Fruit fly (Drosophila melanogaster) whole organism, prepupa: ENCODE measurements around the gene CG17726.

Experiments used
- CG11294 ChIP-seq: fragments of 200-800 bp; sonication (Bioruptor generic); IDR thresholded peaks from 2 replicates; pipeline ENCODE4 v1.3.6; 2022; ENCODE audit warnings: missing biosample characterization, missing genetic modification characterization
- CG11762 ChIP-seq: fragments of 200-800 bp; sonication (Bioruptor generic); optimal IDR thresholded peaks from 3 replicates; lab custom pipeline; 2016; ENCODE audit warnings: missing biosample characterization, missing genetic modification characterization; ENCODE audit not compliant: insufficient read depth
- CG16779 ChIP-seq: fragments of 200-800 bp; sonication (Bioruptor generic); optimal IDR thresholded peaks from 3 replicates; lab custom pipeline; 2017; ENCODE audit warnings: missing biosample characterization, mild to moderate bottlenecking, missing genetic modification characterization
- CG31627 ChIP-seq: fragments of 200-800 bp; sonication (Bioruptor generic); optimal IDR thresholded peaks from 3 replicates; lab custom pipeline; 2016; ENCODE audit warnings: missing biosample characterization, missing genetic modification characterization
- CG8119 ChIP-seq: fragments of 200-800 bp; sonication (Bioruptor generic); IDR thresholded peaks from 3 replicates; pipeline ENCODE4 v1.3.6; 2022; ENCODE audit warnings: missing biosample characterization, missing genetic modification characterization
- Sox15 ChIP-seq: fragments of 200-800 bp; sonication (Bioruptor generic); optimal IDR thresholded peaks from 3 replicates; lab custom pipeline; 2016; ENCODE audit warnings: missing biosample characterization, missing genetic modification characterization
- acj6 ChIP-seq: fragments of 200-800 bp; sonication (Bioruptor generic); optimal IDR thresholded peaks from 3 replicates; lab custom pipeline; 2016; ENCODE audit warnings: missing biosample characterization, missing genetic modification characterization
- fd59A ChIP-seq: fragments of 200-800 bp; sonication (Bioruptor generic); optimal IDR thresholded peaks from 2 replicates; lab custom pipeline; 2017; ENCODE audit warnings: missing biosample characterization, mild to moderate bottlenecking, missing genetic modification characterization, missing genetic modification reagents
- fd85E ChIP-seq: fragments of 200-800 bp; sonication (Bioruptor generic); optimal IDR thresholded peaks from 3 replicates; lab custom pipeline; 2016; ENCODE audit warnings: missing biosample characterization, missing genetic modification characterization
- topi ChIP-seq: fragments of 200-800 bp; sonication (Bioruptor generic); optimal IDR thresholded peaks from 3 replicates; lab custom pipeline; 2016; ENCODE audit warnings: missing biosample characterization, missing genetic modification characterization

DNA sequence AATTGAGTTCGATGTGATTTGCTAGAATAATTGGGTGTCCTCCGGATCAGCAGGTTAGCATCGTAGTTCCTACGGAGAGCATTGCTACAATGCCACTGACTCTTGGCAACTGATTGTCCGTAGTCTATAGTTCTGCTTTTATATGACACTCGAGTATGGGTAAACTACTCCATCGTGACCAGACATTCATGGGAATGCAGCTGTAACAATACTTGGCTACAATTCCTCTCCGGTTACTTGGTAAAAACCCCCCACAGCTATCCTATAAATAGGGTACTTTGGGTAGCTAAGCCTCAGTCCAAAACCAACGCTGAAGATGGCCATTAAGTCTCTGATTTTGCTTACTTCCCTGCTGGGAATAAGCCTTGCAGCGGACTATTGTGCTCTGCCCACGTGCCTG lies 1.3 kb upstream of the CG17726 start, which contains the start of gene scpr-C:
- TF ChIP-seq acj6 (GFP tag; lab: Kevin White, UChicago) (no peak), Sox15 (GFP tag; lab: Kevin White, UChicago) (no peak), CG11762 (GFP tag; lab: Kevin White, UChicago) (no peak), CG31627 (GFP tag; lab: Kevin White, UChicago) (no peak), topi (GFP tag; lab: Kevin White, UChicago) (no peak), CG16779 (no peak), CG8119 (no peak), fd85E (no peak), fd59A (GFP tag; lab: Kevin White, UChicago) (no peak), CG11294 (GFP tag; lab: Robert Waterston, UW) (no peak)
